Fruit fly (Drosophila melanogaster) whole organism, adult: Measurements from ENCODE around the gene Btk.

Experiments used
- CG11617 ChIP-seq: fragments of 200-800 bp; sonication (Bioruptor generic); optimal IDR thresholded peaks from 2 replicates; lab custom pipeline; 2017; ENCODE audit warnings: mild to moderate bottlenecking, missing biosample characterization, missing genetic modification reagents, missing genetic modification characterization
- CG12768 ChIP-seq: fragments of 200-800 bp; sonication (Bioruptor generic); optimal IDR thresholded peaks from 2 replicates; lab custom pipeline; 2017; ENCODE audit warnings: missing biosample characterization, missing genetic modification characterization, mild to moderate bottlenecking, moderate library complexity, missing genetic modification reagents
- CG14711 ChIP-seq: fragments of 200-800 bp; sonication (Bioruptor generic); optimal IDR thresholded peaks from 2 replicates; lab custom pipeline; 2018; ENCODE audit warnings: missing biosample characterization, mild to moderate bottlenecking, missing genetic modification characterization, moderate library complexity
- CG1620 ChIP-seq: fragments of 200-800 bp; sonication (Bioruptor generic); optimal IDR thresholded peaks from 2 replicates; lab custom pipeline; 2016; ENCODE audit warnings: missing biosample characterization, missing genetic modification characterization
- CG33017 ChIP-seq: fragments of 200-800 bp; sonication (Bioruptor generic); optimal IDR thresholded peaks from 2 replicates; lab custom pipeline; 2018; ENCODE audit warnings: missing biosample characterization, mild to moderate bottlenecking, missing genetic modification characterization, moderate library complexity
- CG5204 ChIP-seq: fragments of 200-800 bp; sonication (Bioruptor generic); optimal IDR thresholded peaks from 2 replicates; lab custom pipeline; 2016; ENCODE audit warnings: missing biosample characterization, missing genetic modification characterization
- CG7045 ChIP-seq: fragments of 200-800 bp; sonication (Bioruptor generic); optimal IDR thresholded peaks from 2 replicates; lab custom pipeline; 2017; ENCODE audit warnings: missing biosample characterization, mild to moderate bottlenecking, missing genetic modification characterization
- CG7101 ChIP-seq: fragments of 200-800 bp; sonication (Bioruptor generic); optimal IDR thresholded peaks from 2 replicates; lab custom pipeline; 2018; ENCODE audit warnings: missing biosample characterization, mild to moderate bottlenecking, missing genetic modification characterization, moderate library complexity
- Clk ChIP-seq: fragments of 200-800 bp; sonication (Bioruptor generic); optimal IDR thresholded peaks from 2 replicates; lab custom pipeline; 2017; ENCODE audit warnings: missing biosample characterization, missing genetic modification characterization
- Crg-1 ChIP-seq: fragments of 200-800 bp; sonication (Bioruptor generic); optimal IDR thresholded peaks from 2 replicates; lab custom pipeline; 2016; ENCODE audit warnings: missing biosample characterization, missing genetic modification characterization
- Hr96 ChIP-seq: fragments of 200-800 bp; sonication (Bioruptor generic); optimal IDR thresholded peaks from 2 replicates; lab custom pipeline; 2016; ENCODE audit warnings: missing biosample characterization, missing genetic modification characterization
- Mnt ChIP-seq: fragments of 200-800 bp; sonication (Bioruptor generic); optimal IDR thresholded peaks from 2 replicates; lab custom pipeline; 2016; ENCODE audit warnings: missing biosample characterization, mild to moderate bottlenecking, missing genetic modification characterization
- bab1 ChIP-seq: fragments of 200-800 bp; sonication (Bioruptor generic); optimal IDR thresholded peaks from 3 replicates; lab custom pipeline; 2019; ENCODE audit warnings: missing biosample characterization, mild to moderate bottlenecking, missing genetic modification characterization, moderate library complexity
- cic ChIP-seq: fragments of 200-800 bp; sonication (Bioruptor generic); optimal IDR thresholded peaks from 2 replicates; lab custom pipeline; 2017; ENCODE audit warnings: missing biosample characterization, mild to moderate bottlenecking, missing genetic modification characterization, moderate library complexity
- cnc ChIP-seq, 2 experiments: fragments of >200 bp; optimal IDR thresholded peaks; 2 replicates each; lab custom pipeline; 2017
- kay ChIP-seq: fragments of 200-800 bp; sonication (Bioruptor generic); peaks from one replicate; lab custom pipeline; 2016; ENCODE audit warnings: missing biosample characterization, missing genetic modification characterization, borderline replicate concordance
- ovo ChIP-seq: fragments of 200-800 bp; sonication (Bioruptor generic); optimal IDR thresholded peaks from 2 replicates; lab custom pipeline; 2016; ENCODE audit warnings: missing biosample characterization, missing genetic modification characterization
- pad ChIP-seq: fragments of 200-800 bp; sonication (Bioruptor generic); optimal IDR thresholded peaks from 3 replicates; lab custom pipeline; 2017; ENCODE audit warnings: missing biosample characterization, missing genetic modification characterization, mild to moderate bottlenecking, moderate library complexity, missing genetic modification reagents
- tj ChIP-seq: fragments of 200-800 bp; sonication (Bioruptor generic); optimal IDR thresholded peaks from 3 replicates; lab custom pipeline; 2017; ENCODE audit warnings: missing biosample characterization, mild to moderate bottlenecking, missing genetic modification characterization, moderate library complexity
- toe ChIP-seq: fragments of 200-800 bp; sonication (Bioruptor generic); optimal IDR thresholded peaks from 2 replicates; lab custom pipeline; 2016; ENCODE audit warnings: missing biosample characterization, missing genetic modification characterization

Btk gene

dm6 chr2L:8266145-8266544 is 34.7 kb downstream of the Btk start:
- TF ChIP-seq bab1 (GFP tag; lab: Kevin White, UChicago) (no peak), CG12768 (GFP tag; lab: Kevin White, UChicago) (no peak), cic (no peak), ovo (GFP tag; lab: Kevin White, UChicago) (no peak), CG5204 (no peak), CG7045 (GFP tag; lab: Kevin White, UChicago) (no peak), pad (no peak), Mnt (no peak), Hr96 (GFP tag; lab: Kevin White, UChicago) (no peak), CG14711 (tag; lab: Kevin White, UChicago) (no peak), Clk (no peak), cnc (optimal IDR thresholded peaks at IDR 0.05; lab: Kevin White, UChicago) (no peak), CG11617 (GFP tag; lab: Kevin White, UChicago) (no peak), toe (no peak), CG1620 (GFP tag; lab: Kevin White, UChicago) (no peak)

DNA sequence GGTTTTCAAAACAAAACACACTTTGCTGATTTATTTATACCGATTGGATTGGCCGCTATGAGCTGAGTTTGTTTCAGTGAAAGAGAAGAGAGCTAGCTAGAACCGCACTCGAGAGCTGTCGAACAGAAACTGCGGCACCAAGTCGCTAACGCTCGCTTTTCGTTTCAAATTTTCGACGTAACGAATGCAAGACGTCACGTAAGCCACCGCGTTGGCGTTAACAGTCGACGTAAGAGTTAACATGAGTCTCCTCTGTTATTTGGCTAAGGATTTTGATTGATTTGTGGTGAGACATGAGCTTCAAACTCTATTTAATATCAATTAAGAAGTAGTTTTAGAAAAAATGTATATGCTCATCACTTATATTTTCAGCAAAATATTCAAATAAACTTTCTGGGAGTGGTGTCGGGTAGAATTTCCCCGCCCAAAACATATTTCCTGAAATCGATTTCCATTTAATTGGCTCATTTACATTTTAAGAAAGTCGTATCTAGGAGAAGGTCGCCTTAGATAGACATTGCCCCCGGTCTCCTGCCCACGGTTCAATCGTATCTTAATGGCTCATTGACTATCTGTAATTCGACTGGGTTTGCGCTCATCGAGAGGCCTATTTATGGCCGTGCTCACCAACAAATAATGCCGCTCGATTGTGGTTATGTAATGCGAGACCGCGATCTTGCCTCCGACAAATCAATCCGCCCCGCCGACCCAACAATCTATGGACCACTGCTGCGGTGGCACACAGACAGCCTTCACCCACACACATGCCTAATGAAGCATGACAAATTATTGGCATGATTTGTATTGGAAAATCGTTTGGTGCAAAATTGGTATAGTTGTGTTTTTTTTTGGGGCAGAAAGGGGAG is 43.2 kb downstream of the Btk start, which contains the start of gene CG8086:
Gene CG8086, minus strand, starts transcription at position 102 of the 866 bp plus-strand sequence.
- TF ChIP-seq CG1620 (GFP tag; lab: Kevin White, UChicago) (no peak), pad (no peak), CG11617 (GFP tag; lab: Kevin White, UChicago) (no peak), tj (GFP tag; lab: Kevin White, UChicago) (no peak), Mnt (no peak), CG7045 (GFP tag; lab: Kevin White, UChicago) (no peak), CG12768 (GFP tag; lab: Kevin White, UChicago) (no peak), CG5204 (no peak), kay (GFP tag; lab: Kevin White, UChicago) (no peak)

DNA sequence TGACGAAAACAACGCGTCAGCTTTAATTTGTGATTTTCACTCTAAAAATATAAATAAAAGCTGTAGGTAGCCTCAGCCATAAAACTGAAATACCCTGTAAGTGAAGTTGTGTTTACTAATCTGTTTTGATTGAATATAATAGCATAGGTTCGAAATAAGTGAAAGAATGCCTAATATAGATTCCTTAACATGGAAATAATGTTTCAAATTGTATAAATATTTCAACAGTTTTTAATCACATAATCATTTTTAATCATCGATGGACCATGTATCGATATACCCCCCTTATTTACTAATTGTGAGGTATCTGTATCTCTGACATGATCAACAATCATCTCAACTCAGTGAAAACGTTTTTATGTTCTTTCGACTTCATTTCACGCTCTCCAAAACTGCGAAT is 45.5 kb downstream of the Btk start:
- no peak for TF ChIP-seq toe
- TF ChIP-seq CG33017 (tag; lab: Kevin White, UChicago) = peak; percentile 53
- peak; percentile 5 for TF ChIP-seq CG14711 (tag; lab: Kevin White, UChicago)
- peak; percentile 15 for TF ChIP-seq CG7101

DNA sequence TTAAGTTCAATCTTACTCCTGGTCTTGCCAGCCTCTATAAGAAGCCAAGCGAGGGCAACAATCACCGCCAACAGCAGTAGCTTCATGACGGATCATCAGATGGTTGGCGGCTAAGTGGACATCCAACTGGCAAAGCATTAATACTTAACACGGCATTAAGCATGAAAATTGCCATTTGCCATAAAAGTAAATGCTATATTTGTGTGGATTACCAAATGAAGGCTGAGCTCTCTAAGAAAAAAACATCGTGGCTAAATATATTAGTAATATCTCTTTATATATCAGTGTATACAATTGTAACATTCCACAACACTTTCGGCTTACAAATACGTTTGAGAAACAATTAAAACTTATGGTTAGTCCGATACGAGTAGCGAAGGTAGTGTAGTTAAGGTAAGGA is 57.0 kb downstream of the Btk start, which contains the start of gene CG43057:
Gene CG43057, minus strand, starts transcription at position 101 of the 400 bp plus-strand sequence.
- TF ChIP-seq toe (no peak), kay (GFP tag; lab: Kevin White, UChicago) (no peak), Hr96 (GFP tag; lab: Kevin White, UChicago) (no peak), CG5204 (no peak), Mnt (no peak), tj (GFP tag; lab: Kevin White, UChicago) (no peak), CG7101 (no peak), CG1620 (GFP tag; lab: Kevin White, UChicago) (no peak), cnc (optimal IDR thresholded peaks at IDR 0.05; lab: Kevin White, UChicago) (no peak)

- TF ChIP-seq CG1620 (GFP tag; lab: Kevin White, UChicago) (no peak), CG14711 (tag; lab: Kevin White, UChicago) (no peak), Mnt (no peak), CG33017 (tag; lab: Kevin White, UChicago) (no peak), Clk (no peak), bab1 (GFP tag; lab: Kevin White, UChicago) (no peak), Crg-1 (GFP tag; lab: Kevin White, UChicago) (no peak), CG5204 (no peak), Hr96 (GFP tag; lab: Kevin White, UChicago) (no peak), CG12768 (GFP tag; lab: Kevin White, UChicago) (no peak), cic (no peak), CG7101 (no peak), tj (GFP tag; lab: Kevin White, UChicago) (no peak)
Measured at dm6 chr2L:8242186-8242585, 58.7 kb downstream of the Btk start, which contains the start of gene CG14277. CG14277 (plus strand) TSS chr2L:8242486.

DNA sequence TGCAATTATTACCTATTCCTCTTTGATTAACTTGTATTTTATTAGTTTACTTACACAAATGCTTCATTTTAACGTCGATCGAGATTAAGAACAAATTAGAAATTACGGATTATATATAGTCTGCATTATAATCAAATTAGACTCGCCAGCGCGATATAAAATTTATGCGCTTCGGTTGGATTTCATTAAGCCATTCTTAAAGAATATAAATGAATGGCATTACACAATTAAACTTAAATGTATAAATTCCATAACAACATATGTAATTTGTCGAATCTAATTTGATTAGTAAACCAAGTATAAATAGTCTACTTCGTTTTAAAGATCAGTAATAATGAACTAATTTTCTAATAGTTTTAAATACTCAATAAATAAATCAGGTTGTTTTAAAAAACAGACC is 59.2 kb downstream of the Btk start, which contains the start of gene Spn28F:
Gene Spn28F, minus strand, starts transcription at position 101 of the 400 bp plus-strand sequence.
- no peak for TF ChIP-seq bab1 (GFP tag; lab: Kevin White, UChicago)
- TF ChIP-seq CG33017 (tag; lab: Kevin White, UChicago) = no peak
- no peak for TF ChIP-seq cic
- no peak for TF ChIP-seq CG7101
- no peak for TF ChIP-seq tj (GFP tag; lab: Kevin White, UChicago)
- no peak for TF ChIP-seq Crg-1 (GFP tag; lab: Kevin White, UChicago)
- TF ChIP-seq Hr96 (GFP tag; lab: Kevin White, UChicago) = no peak
- no peak for TF ChIP-seq CG7045 (GFP tag; lab: Kevin White, UChicago)
- no peak for TF ChIP-seq Clk
- no peak for TF ChIP-seq CG11617 (GFP tag; lab: Kevin White, UChicago)
- no peak for TF ChIP-seq toe
- no peak for TF ChIP-seq CG12768 (GFP tag; lab: Kevin White, UChicago)
- TF ChIP-seq cnc (optimal IDR thresholded peaks at IDR 0.05; lab: Kevin White, UChicago) = no peak
- TF ChIP-seq CG14711 (tag; lab: Kevin White, UChicago) = no peak
- no peak for TF ChIP-seq pad
- TF ChIP-seq CG1620 (GFP tag; lab: Kevin White, UChicago) = no peak
- TF ChIP-seq kay (GFP tag; lab: Kevin White, UChicago) = no peak
